Worm (Caenorhabditis elegans) whole organism, early embryonic: ENCODE measurements around the gene mct-3.

Source experiments
- B0310.2 ChIP-seq: sonication (generic microtip); optimal IDR thresholded peaks from 2 replicates; lab custom pipeline; 2016; ENCODE audit warnings: mild to moderate bottlenecking, missing genetic modification characterization, missing compliant biosample characterization
- ama-1 ChIP-seq: fragments of 150-350 bp; optimal IDR thresholded peaks from 2 replicates; lab custom pipeline; 2014
- ceh-13 ChIP-seq: fragments of 200-800 bp; sonication (Bioruptor generic); optimal IDR thresholded peaks from 2 replicates; lab custom pipeline; 2018; ENCODE audit warnings: mild to moderate bottlenecking, missing genetic modification characterization, missing compliant biosample characterization
- hmbx-1 ChIP-seq: sonication (generic microtip); optimal IDR thresholded peaks from 2 replicates; lab custom pipeline; 2016; ENCODE audit warnings: mild to moderate bottlenecking, missing genetic modification characterization, missing compliant biosample characterization
- hmg-4 ChIP-seq: fragments of 200-800 bp; sonication (Bioruptor generic); optimal IDR thresholded peaks from 2 replicates; lab custom pipeline; 2018; ENCODE audit warnings: mild to moderate bottlenecking, missing genetic modification characterization, missing compliant biosample characterization
- pes-1 ChIP-seq: fragments of 200-800 bp; sonication (Bioruptor generic); IDR thresholded peaks from 2 replicates; pipeline ENCODE4 v1.3.6; 2022; ENCODE audit warnings: missing genetic modification reagents, missing genetic modification characterization, missing compliant biosample characterization

DNA sequence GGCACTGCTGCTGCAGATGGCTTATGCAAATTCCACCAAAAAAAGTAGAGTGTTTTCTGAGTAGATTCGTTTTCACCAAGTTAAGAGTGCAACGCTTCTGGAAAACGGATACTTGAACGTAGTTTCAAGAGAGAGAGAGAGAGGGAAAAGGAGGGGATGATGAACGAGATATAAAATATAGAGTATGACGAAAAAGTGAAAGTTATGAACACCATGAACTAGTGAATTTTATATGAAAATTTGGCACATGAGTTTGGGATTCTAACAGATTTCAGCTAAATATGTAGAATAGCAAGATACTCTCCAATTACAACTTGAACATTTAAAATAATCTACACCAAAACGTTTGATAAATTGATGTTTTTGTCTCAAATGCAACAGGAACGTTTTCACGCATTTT lies 42.9 kb upstream of the mct-3 start, which contains the start of gene obr-3:
- TF ChIP-seq pes-1 (GFP tag; lab: Robert Waterston, UW) = no peak
- TF ChIP-seq B0310.2 = no peak
- TF ChIP-seq hmbx-1 = no peak
- no peak for TF ChIP-seq ceh-13 (GFP tag; lab: Kevin White, UChicago)
- no peak for TF ChIP-seq hmg-4
- TF ChIP-seq ama-1 = no peak
